Fruit fly (Drosophila melanogaster) whole organism, embryonic: ENCODE measurements around the gene CG4332.

Source experiments
- Atf3 ChIP-seq: fragments of 200-800 bp; sonication (Bioruptor generic); optimal IDR thresholded peaks from 3 replicates; lab custom pipeline; 2016; ENCODE audit warnings: missing biosample characterization, missing genetic modification characterization
- BtbVII ChIP-seq: fragments of 200-800 bp; sonication (Bioruptor generic); optimal IDR thresholded peaks from 3 replicates; lab custom pipeline; 2017; ENCODE audit warnings: missing biosample characterization, mild to moderate bottlenecking, missing genetic modification characterization
- CG10209 ChIP-seq: fragments of 200-800 bp; sonication (Bioruptor generic); optimal IDR thresholded peaks from 3 replicates; lab custom pipeline; 2017; ENCODE audit warnings: missing biosample characterization, mild to moderate bottlenecking, missing genetic modification characterization, missing genetic modification reagents
- CG11398 ChIP-seq: fragments of 200-800 bp; sonication (Bioruptor generic); optimal IDR thresholded peaks from 2 replicates; lab custom pipeline; 2016; ENCODE audit warnings: missing biosample characterization, missing genetic modification characterization
- CG11560 ChIP-seq: fragments of 200-800 bp; sonication (Bioruptor generic); IDR thresholded peaks from 3 replicates; pipeline ENCODE4 v1.3.6; 2022; ENCODE audit warnings: missing biosample characterization, missing genetic modification characterization
- CG12744 ChIP-seq: fragments of 200-800 bp; sonication (Bioruptor generic); optimal IDR thresholded peaks from 2 replicates; lab custom pipeline; 2016; ENCODE audit warnings: missing biosample characterization, missing genetic modification characterization
- CG13287 ChIP-seq: fragments of 200-800 bp; sonication (Bioruptor generic); IDR thresholded peaks from 2 replicates; pipeline ENCODE4 v1.3.6; 2022; ENCODE audit warnings: missing biosample characterization, missing genetic modification characterization; ENCODE audit not compliant: partially characterized antibody
- CG13424 ChIP-seq: fragments of 200-800 bp; sonication (Bioruptor generic); optimal IDR thresholded peaks from 2 replicates; lab custom pipeline; 2019; ENCODE audit warnings: missing biosample characterization, mild to moderate bottlenecking, missing genetic modification characterization, moderate library complexity
- CG13775 ChIP-seq: fragments of 200-800 bp; sonication (Bioruptor generic); optimal IDR thresholded peaks from 3 replicates; lab custom pipeline; 2017; ENCODE audit warnings: missing biosample characterization, mild to moderate bottlenecking, missing genetic modification characterization
- CG14050 ChIP-seq: fragments of 200-800 bp; sonication (Bioruptor generic); IDR thresholded peaks from 3 replicates; pipeline ENCODE4 v1.3.6; 2022; ENCODE audit warnings: missing biosample characterization, missing genetic modification characterization
- CG16813 ChIP-seq: fragments of 200-800 bp; sonication (Bioruptor generic); IDR thresholded peaks from 3 replicates; pipeline ENCODE4 v1.3.6; 2022; ENCODE audit warnings: missing biosample characterization, missing genetic modification characterization; ENCODE audit not compliant: partially characterized antibody
- CG17568 ChIP-seq: fragments of 200-800 bp; sonication (Bioruptor generic); optimal IDR thresholded peaks from 2 replicates; lab custom pipeline; 2018; ENCODE audit warnings: missing biosample characterization, mild to moderate bottlenecking, missing genetic modification characterization, moderate library complexity
- CG18619 ChIP-seq: fragments of 200-800 bp; sonication (Bioruptor generic); optimal IDR thresholded peaks from 3 replicates; lab custom pipeline; 2017; ENCODE audit warnings: missing biosample characterization, mild to moderate bottlenecking, missing genetic modification characterization
- CG2678 ChIP-seq: fragments of 200-800 bp; sonication (Bioruptor generic); optimal IDR thresholded peaks from 3 replicates; lab custom pipeline; 2019; ENCODE audit warnings: missing biosample characterization, mild to moderate bottlenecking, missing genetic modification characterization, moderate library complexity
- CG32767 ChIP-seq: fragments of 200-800 bp; sonication (Bioruptor generic); IDR thresholded peaks from 2 replicates; pipeline ENCODE4 v1.3.6; 2022; ENCODE audit warnings: missing biosample characterization, missing genetic modification characterization
- CG32772 ChIP-seq: fragments of 200-800 bp; sonication (Bioruptor generic); IDR thresholded peaks from 2 replicates; pipeline ENCODE4 v1.3.6; 2022; ENCODE audit warnings: missing biosample characterization, missing genetic modification characterization
- CG42726 ChIP-seq: fragments of 200-800 bp; sonication (Bioruptor generic); IDR thresholded peaks from 2 replicates; pipeline ENCODE4 v1.3.6; 2022; ENCODE audit warnings: missing biosample characterization, missing genetic modification characterization; ENCODE audit not compliant: partially characterized antibody
- CG6683 ChIP-seq: fragments of 200-800 bp; sonication (Bioruptor generic); optimal IDR thresholded peaks from 2 replicates; lab custom pipeline; 2017; ENCODE audit warnings: missing biosample characterization, mild to moderate bottlenecking, missing genetic modification characterization, missing genetic modification reagents
- CG8089 ChIP-seq: fragments of 200-800 bp; sonication (Bioruptor generic); optimal IDR thresholded peaks from 3 replicates; lab custom pipeline; 2016; ENCODE audit warnings: missing biosample characterization, missing genetic modification characterization
- CkIIα-i1 ChIP-seq: fragments of 200-800 bp; sonication (Bioruptor generic); IDR thresholded peaks from 2 replicates; pipeline ENCODE4 v1.3.6; 2022; ENCODE audit warnings: missing biosample characterization, missing genetic modification characterization
- Dp ChIP-seq: fragments of 200-800 bp; sonication (Bioruptor generic); optimal IDR thresholded peaks from 2 replicates; lab custom pipeline; 2018; ENCODE audit warnings: missing biosample characterization, mild to moderate bottlenecking, missing genetic modification characterization, moderate library complexity
- E2f2 ChIP-seq: fragments of 200-800 bp; sonication (Bioruptor generic); IDR thresholded peaks from 2 replicates; pipeline ENCODE4 v1.3.6; 2022; ENCODE audit warnings: missing biosample characterization, missing genetic modification characterization
- HHEX ChIP-seq: fragments of 200-800 bp; sonication (Bioruptor generic); optimal IDR thresholded peaks from 3 replicates; lab custom pipeline; 2017; ENCODE audit warnings: missing biosample characterization, mild to moderate bottlenecking, missing genetic modification characterization, missing genetic modification reagents
- HLH4C ChIP-seq: fragments of 200-800 bp; sonication (Bioruptor generic); IDR thresholded peaks from 3 replicates; pipeline ENCODE4 v1.3.6; 2022; ENCODE audit warnings: missing biosample characterization, missing genetic modification characterization; ENCODE audit not compliant: partially characterized antibody
- Lhr ChIP-seq: fragments of 200-800 bp; sonication (Bioruptor generic); optimal IDR thresholded peaks from 3 replicates; lab custom pipeline; 2017; ENCODE audit warnings: mild to moderate bottlenecking, missing biosample characterization, missing genetic modification reagents, missing genetic modification characterization
- Rx ChIP-seq: fragments of 200-800 bp; sonication (Bioruptor generic); IDR thresholded peaks from 2 replicates; pipeline ENCODE4 v1.3.6; 2022; ENCODE audit warnings: missing biosample characterization, missing genetic modification characterization
- Spps ChIP-seq: fragments of 200-800 bp; sonication (Bioruptor generic); optimal IDR thresholded peaks from 2 replicates; lab custom pipeline; 2018; ENCODE audit warnings: missing biosample characterization, mild to moderate bottlenecking, missing genetic modification characterization
- Sry-β ChIP-seq: fragments of 200-800 bp; sonication (Bioruptor generic); optimal IDR thresholded peaks from 2 replicates; lab custom pipeline; 2018; ENCODE audit warnings: missing biosample characterization, mild to moderate bottlenecking, missing genetic modification characterization, moderate library complexity
- Sry-δ ChIP-seq: fragments of 200-800 bp; sonication (Bioruptor generic); optimal IDR thresholded peaks from 2 replicates; lab custom pipeline; 2016; ENCODE audit warnings: missing biosample characterization, missing genetic modification characterization
- Ssrp ChIP-seq: fragments of 200-800 bp; sonication (Bioruptor generic); optimal IDR thresholded peaks from 2 replicates; lab custom pipeline; 2018; ENCODE audit warnings: missing biosample characterization, mild to moderate bottlenecking, missing genetic modification characterization, moderate library complexity
- Taf1 ChIP-seq: fragments of 200-800 bp; sonication (Bioruptor generic); IDR thresholded peaks from 2 replicates; pipeline ENCODE4 v1.3.6; 2022; ENCODE audit warnings: missing biosample characterization, missing genetic modification characterization
- bcd ChIP-seq: fragments of 200-800 bp; sonication (Bioruptor generic); optimal IDR thresholded peaks from 2 replicates; lab custom pipeline; 2017; ENCODE audit warnings: missing biosample characterization, mild to moderate bottlenecking, missing genetic modification characterization
- cas ChIP-seq: fragments of 200-800 bp; sonication (Bioruptor generic); IDR thresholded peaks from 2 replicates; pipeline ENCODE4 v1.3.6; 2022; ENCODE audit warnings: missing biosample characterization, missing genetic modification characterization
- da ChIP-seq: fragments of 200-800 bp; sonication (Bioruptor generic); optimal IDR thresholded peaks from 2 replicates; lab custom pipeline; 2016; ENCODE audit warnings: missing biosample characterization, missing genetic modification characterization
- dpn ChIP-seq, 2 experiments: fragments of 200-800 bp; sonication (Bioruptor generic); optimal IDR thresholded peaks; 3 replicates each; lab custom pipeline; 2016; ENCODE audit warnings: missing biosample characterization in 2 of 2, missing genetic modification characterization in 2 of 2
- gro ChIP-seq: fragments of 200-800 bp; sonication (Bioruptor generic); optimal IDR thresholded peaks from 2 replicates; lab custom pipeline; 2016; ENCODE audit warnings: missing biosample characterization, missing genetic modification characterization
- jigr1 ChIP-seq: fragments of 200-800 bp; sonication (Bioruptor generic); IDR thresholded peaks from 3 replicates; pipeline ENCODE4 v1.3.6; 2022; ENCODE audit warnings: missing biosample characterization, missing genetic modification characterization
- kay ChIP-seq: fragments of 200-800 bp; sonication (Bioruptor generic); optimal IDR thresholded peaks from 2 replicates; lab custom pipeline; 2016; ENCODE audit warnings: missing biosample characterization, missing genetic modification characterization
- nerfin-1 ChIP-seq: fragments of 200-800 bp; sonication (Bioruptor generic); optimal IDR thresholded peaks from 3 replicates; lab custom pipeline; 2019; ENCODE audit warnings: missing biosample characterization, mild to moderate bottlenecking, missing genetic modification characterization, moderate library complexity
- prd ChIP-seq, 3 experiments: fragments of >200 bp in 2 of 3; fragments of 200-800 bp in 1 of 3; sonication (Bioruptor generic) in 1 of 3; optimal IDR thresholded peaks in 2 of 3; IDR thresholded peaks in 1 of 3; 2 replicates in 2 of 3; 3 replicates in 1 of 3; pipeline versions ENCODE4 v1.3.6 to Lab custom; 2017 to 2022; ENCODE audit warnings: missing biosample characterization in 1 of 3, missing genetic modification characterization in 1 of 3
- pum ChIP-seq: fragments of 200-800 bp; sonication (Bioruptor generic); optimal IDR thresholded peaks from 2 replicates; lab custom pipeline; 2016; ENCODE audit warnings: missing biosample characterization, missing genetic modification characterization
- row ChIP-seq: fragments of 200-800 bp; sonication (Bioruptor generic); IDR thresholded peaks from 3 replicates; pipeline ENCODE4 v1.3.6; 2022; ENCODE audit warnings: missing biosample characterization, missing genetic modification characterization
- scrt ChIP-seq: fragments of 200-800 bp; sonication (Bioruptor generic); optimal IDR thresholded peaks from 2 replicates; lab custom pipeline; 2018; ENCODE audit warnings: missing biosample characterization, mild to moderate bottlenecking, missing genetic modification characterization, moderate library complexity
- sug ChIP-seq: fragments of 200-800 bp; optimal IDR thresholded peaks from 2 replicates; lab custom pipeline; 2019; ENCODE audit warnings: missing biosample characterization, mild to moderate bottlenecking, missing genetic modification characterization, moderate library complexity
- tio ChIP-seq: fragments of 200-800 bp; sonication (Bioruptor generic); optimal IDR thresholded peaks from 2 replicates; lab custom pipeline; 2017; ENCODE audit warnings: missing biosample characterization, missing genetic modification characterization, inconsistent platforms
- toy ChIP-seq: fragments of 200-800 bp; sonication (Bioruptor generic); IDR thresholded peaks from 2 replicates; pipeline ENCODE4 v1.3.6; 2022; ENCODE audit warnings: missing biosample characterization, missing genetic modification characterization
- twi ChIP-seq: fragments of 200-800 bp; optimal IDR thresholded peaks from 2 replicates; lab custom pipeline; 2019; ENCODE audit warnings: missing biosample characterization, mild to moderate bottlenecking, missing genetic modification characterization, moderate library complexity
- wdn ChIP-seq: fragments of 200-800 bp; sonication (Bioruptor generic); IDR thresholded peaks from 2 replicates; pipeline ENCODE4 v1.3.6; 2022; ENCODE audit warnings: missing biosample characterization, missing genetic modification characterization

Gene CG4332

DNA sequence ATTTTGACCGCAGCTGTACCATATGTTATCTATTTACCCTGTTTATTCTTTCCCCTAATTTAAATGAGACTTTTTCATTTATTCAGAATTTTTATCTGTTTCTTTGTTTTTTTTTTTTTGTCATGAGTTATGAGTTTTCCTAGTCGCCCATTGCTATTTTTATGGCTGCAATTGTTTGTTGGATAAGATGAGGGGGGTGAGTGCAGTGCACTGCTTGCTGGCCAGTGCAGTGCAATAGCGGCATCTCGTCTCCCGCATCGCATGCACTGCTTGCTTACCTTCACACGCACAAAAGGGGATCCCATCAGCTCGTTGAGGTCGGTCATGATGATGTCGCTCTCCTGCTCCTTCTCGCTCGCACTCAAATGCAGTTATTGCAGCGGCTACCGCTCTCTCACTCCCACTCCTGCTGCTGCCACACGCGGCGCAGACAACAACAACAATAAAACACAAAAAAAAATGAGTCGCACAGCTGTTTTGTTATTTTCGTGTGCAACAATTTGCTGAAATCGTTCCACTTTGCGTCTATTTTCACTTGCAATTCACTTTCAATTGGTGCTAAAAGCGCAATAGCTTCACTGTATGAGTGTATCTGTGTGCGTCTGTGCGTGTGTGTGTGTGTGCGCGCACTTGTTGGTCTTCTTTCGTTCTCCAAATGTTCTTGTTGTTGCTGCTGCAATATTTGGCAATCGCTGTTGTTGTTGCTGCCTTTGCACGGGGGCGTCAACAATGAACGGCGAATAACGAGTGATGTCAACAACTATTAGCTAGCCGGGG is 26.7 kb upstream of the CG4332 start (continued):
- TF ChIP-seq Sry-δ (GFP tag; lab: Kevin White, UChicago): no peak
- TF ChIP-seq CG32772 (GFP tag; lab: Robert Waterston, UW): 0 out of 2 replicates have a peak, but pooled peaks have one; percentile 20
- TF ChIP-seq E2f2 (GFP tag; lab: Robert Waterston, UW): no peak
- no peak for TF ChIP-seq CG32767 (GFP tag; lab: Robert Waterston, UW)
- TF ChIP-seq da (GFP tag; lab: Kevin White, UChicago): peak; percentile 1
- TF ChIP-seq tio (GFP tag; lab: Kevin White, UChicago): peak; percentile 52
- TF ChIP-seq Taf1 (GFP tag; lab: Robert Waterston, UW): no peak
- TF ChIP-seq jigr1: no peak
- TF ChIP-seq wdn (GFP tag; lab: Robert Waterston, UW): no peak
- TF ChIP-seq CG11398 (GFP tag; lab: Kevin White, UChicago): peak; percentile 20
- TF ChIP-seq CG11560 (tag; lab: Robert Waterston, UW): no peak
- TF ChIP-seq prd (optimal IDR thresholded peaks at IDR 0.05; lab: Kevin White, UChicago): no peak
- peak; percentile 43; the same call in 1 of the 3 replicates for TF ChIP-seq prd (GFP tag; IDR thresholded peaks at IDR 0.05; lab: Robert Waterston, UW)
- TF ChIP-seq cas: no peak
- TF ChIP-seq CkIIα-i1 (GFP tag; lab: Robert Waterston, UW): no peak
- no peak for TF ChIP-seq CG6683 (GFP tag; lab: Kevin White, UChicago)
- no peak for TF ChIP-seq sug (tag; lab: Kevin White, UChicago)
- peak; percentile 24 for TF ChIP-seq Ssrp
- TF ChIP-seq gro: no peak
- TF ChIP-seq bcd (GFP tag; lab: Kevin White, UChicago): peak; percentile 16
- no peak for TF ChIP-seq CG17568 (GFP tag; lab: Kevin White, UChicago)
- no peak for TF ChIP-seq kay (GFP tag; lab: Kevin White, UChicago)
- TF ChIP-seq toy (GFP tag; lab: Robert Waterston, UW): no peak
- no peak for TF ChIP-seq Dp (GFP tag; lab: Kevin White, UChicago)
- TF ChIP-seq CG8089: peak; percentile 24
- TF ChIP-seq Atf3: peak; percentile 33
- no peak for TF ChIP-seq Spps (tag; lab: Kevin White, UChicago)
- peak; percentile 37; the same call in 2 of the 3 replicates for TF ChIP-seq row (GFP tag; lab: Robert Waterston, UW)
- TF ChIP-seq twi (tag; lab: Kevin White, UChicago): peak; percentile 27
- no peak for TF ChIP-seq CG2678 (tag; lab: Kevin White, UChicago)
- TF ChIP-seq Rx (GFP tag; lab: Robert Waterston, UW): no peak
- 0 out of 3 replicates have a peak, but pooled peaks have one; percentile 20 for TF ChIP-seq CG14050 (GFP tag; lab: Robert Waterston, UW)
- TF ChIP-seq scrt (GFP tag; lab: Kevin White, UChicago): no peak
- TF ChIP-seq CG10209: no peak
- TF ChIP-seq CG13775: no peak
- no peak for TF ChIP-seq Lhr
- no peak for TF ChIP-seq Sry-β (GFP tag; lab: Kevin White, UChicago)
- TF ChIP-seq pum (GFP tag; lab: Kevin White, UChicago): peak; percentile 50
- TF ChIP-seq dpn (GFP tag; optimal IDR thresholded peaks at IDR 0.05; lab: Kevin White, UChicago): peak; percentile 10 to 32
- TF ChIP-seq BtbVII (GFP tag; lab: Kevin White, UChicago): no peak
- no peak for TF ChIP-seq CG12744 (GFP tag; lab: Kevin White, UChicago)
- TF ChIP-seq CG13287: no peak
- TF ChIP-seq CG42726 (GFP tag; lab: Robert Waterston, UW): 0 out of 2 replicates have a peak, but pooled peaks have one; percentile 7
- no peak for TF ChIP-seq CG13424 (tag; lab: Kevin White, UChicago)
- no peak for TF ChIP-seq CG18619 (GFP tag; lab: Kevin White, UChicago)
- TF ChIP-seq nerfin-1 (tag; lab: Kevin White, UChicago): no peak
- no peak for TF ChIP-seq CG16813
- no peak for TF ChIP-seq HLH4C (GFP tag; lab: Robert Waterston, UW)
- no peak for TF ChIP-seq HHEX (GFP tag; lab: Kevin White, UChicago)
